Worm (Caenorhabditis elegans) whole organism, young adult: ENCODE data around the gene ZK792.12.

Experiments
- B0336.3 ChIP-seq: fragments of 200-800 bp; sonication (Bioruptor generic); IDR thresholded peaks from 2 replicates; pipeline ENCODE4 v1.3.6; 2022; ENCODE audit warnings: missing genetic modification characterization, missing compliant biosample characterization
- F10E7.11 ChIP-seq: sonication (generic microtip); optimal IDR thresholded peaks from 2 replicates; lab custom pipeline; 2017; ENCODE audit warnings: mild to moderate bottlenecking, missing genetic modification characterization, moderate library complexity, missing compliant biosample characterization
- Y56A3A.18 ChIP-seq: fragments of 200-800 bp; sonication (Bioruptor generic); IDR thresholded peaks from 2 replicates; pipeline ENCODE4 v1.3.6; 2022; ENCODE audit warnings: missing genetic modification reagents, missing genetic modification characterization, missing compliant biosample characterization
- Y79H2A.3 ChIP-seq: fragments of 200-800 bp; sonication (Bioruptor generic); conservative IDR thresholded peaks from 2 replicates; pipeline ENCODE4 v1.3.6; 2022; ENCODE audit warnings: missing genetic modification reagents, missing genetic modification characterization, missing compliant biosample characterization
- Y95B8A.8 ChIP-seq: fragments of 200-800 bp; sonication (Bioruptor generic); IDR thresholded peaks from 2 replicates; pipeline ENCODE4 v1.3.6; 2022; ENCODE audit warnings: missing genetic modification reagents, missing genetic modification characterization, missing compliant biosample characterization
- akir-1 ChIP-seq: fragments of 200-800 bp; sonication (Bioruptor generic); optimal IDR thresholded peaks from 2 replicates; lab custom pipeline; 2018; ENCODE audit warnings: mild to moderate bottlenecking, missing genetic modification characterization, moderate library complexity, missing compliant biosample characterization
- aptf-3 ChIP-seq: fragments of 200-800 bp; sonication (Bioruptor generic); IDR thresholded peaks from 2 replicates; pipeline ENCODE4 v1.3.6; 2022; ENCODE audit warnings: missing genetic modification characterization, missing compliant biosample characterization
- athp-1 ChIP-seq: sonication (generic microtip); optimal IDR thresholded peaks from 2 replicates; lab custom pipeline; 2017; ENCODE audit warnings: mild to moderate bottlenecking, missing genetic modification characterization, missing compliant biosample characterization
- attf-3 ChIP-seq: fragments of 200-800 bp; sonication (Bioruptor generic); conservative IDR thresholded peaks from 2 replicates; pipeline ENCODE4 v1.3.6; 2022; ENCODE audit warnings: missing genetic modification reagents, missing genetic modification characterization, missing compliant biosample characterization
- bed-1 ChIP-seq: fragments of 200-800 bp; sonication (Bioruptor generic); IDR thresholded peaks from 2 replicates; pipeline ENCODE4 v1.3.6; 2022; ENCODE audit warnings: missing genetic modification reagents, missing genetic modification characterization, missing compliant biosample characterization
- ccch-3 ChIP-seq: fragments of 200-800 bp; sonication (Bioruptor generic); optimal IDR thresholded peaks from 2 replicates; lab custom pipeline; 2018; ENCODE audit warnings: mild to moderate bottlenecking, missing genetic modification characterization, missing compliant biosample characterization
- cebp-1 ChIP-seq, 2 experiments: fragments of 200-800 bp in 1 of 2; sonication (Bioruptor generic) in 1 of 2; sonication (generic microtip) in 1 of 2; IDR thresholded peaks in 1 of 2; optimal IDR thresholded peaks in 1 of 2; 2 replicates each; pipeline versions ENCODE4 v1.3.6 to Lab custom; 2017 to 2022; ENCODE audit warnings: missing compliant biosample characterization in 2 of 2, missing genetic modification characterization in 2 of 2, mild to moderate bottlenecking in 1 of 2, missing genetic modification reagents in 1 of 2, moderate library complexity in 1 of 2
- ceh-100 ChIP-seq: fragments of 200-800 bp; sonication (Bioruptor generic); IDR thresholded peaks from 2 replicates; pipeline ENCODE4 v1.3.6; 2022; ENCODE audit warnings: missing genetic modification reagents, missing genetic modification characterization, missing compliant biosample characterization
- ceh-58 ChIP-seq: fragments of 200-800 bp; sonication (Bioruptor generic); IDR thresholded peaks from 2 replicates; pipeline ENCODE4 v1.3.6; 2022; ENCODE audit warnings: missing genetic modification characterization, missing compliant biosample characterization
- die-1 ChIP-seq: sonication (generic microtip); optimal IDR thresholded peaks from 2 replicates; lab custom pipeline; 2016; ENCODE audit warnings: missing genotype, mild to moderate bottlenecking, missing genetic modification characterization, missing compliant biosample characterization
- dpff-1 ChIP-seq: sonication (generic microtip); optimal IDR thresholded peaks from 2 replicates; lab custom pipeline; 2017; ENCODE audit warnings: mild to moderate bottlenecking, missing genetic modification characterization, missing compliant biosample characterization
- ets-4 ChIP-seq: fragments of 200-800 bp; sonication (Bioruptor generic); optimal IDR thresholded peaks from 2 replicates; lab custom pipeline; 2018; ENCODE audit warnings: mild to moderate bottlenecking, missing genetic modification characterization, missing compliant biosample characterization
- him-1 ChIP-seq: sonication (generic microtip); optimal IDR thresholded peaks from 2 replicates; lab custom pipeline; 2016; ENCODE audit warnings: missing genotype, missing genetic modification reagents, missing genetic modification characterization, missing compliant biosample characterization
- hmg-1.2 ChIP-seq: fragments of 200-800 bp; sonication (Bioruptor generic); IDR thresholded peaks from 2 replicates; pipeline ENCODE4 v1.3.6; 2022; ENCODE audit warnings: missing genetic modification reagents, missing genetic modification characterization, missing compliant biosample characterization
- hmg-20 ChIP-seq: fragments of 200-800 bp; sonication (Bioruptor generic); IDR thresholded peaks from 2 replicates; pipeline ENCODE4 v1.3.6; 2022; ENCODE audit warnings: missing genetic modification reagents, missing genetic modification characterization, missing compliant biosample characterization
- hsf-1 ChIP-seq: fragments of 200-800 bp; sonication (Bioruptor generic); IDR thresholded peaks from 2 replicates; pipeline ENCODE4 v1.3.6; 2022; ENCODE audit warnings: missing genetic modification reagents, missing genetic modification characterization, missing compliant biosample characterization
- let-526 ChIP-seq: fragments of 200-800 bp; sonication (Bioruptor generic); IDR thresholded peaks from 2 replicates; pipeline ENCODE4 v1.3.6; 2022; ENCODE audit warnings: missing genetic modification reagents, missing genetic modification characterization, missing compliant biosample characterization
- lin-40 ChIP-seq: sonication (generic microtip); optimal IDR thresholded peaks from 2 replicates; lab custom pipeline; 2016; ENCODE audit warnings: missing genetic modification characterization, mild to moderate bottlenecking, missing compliant biosample characterization, missing genotype, missing genetic modification reagents
- lsy-27 ChIP-seq: sonication (generic microtip); optimal IDR thresholded peaks from 2 replicates; lab custom pipeline; 2017; ENCODE audit warnings: missing genetic modification characterization, mild to moderate bottlenecking, missing compliant biosample characterization, antibody characterized with exemption, missing genotype, borderline replicate concordance; ENCODE audit not compliant: insufficient read depth
- mel-28 ChIP-seq: sonication (generic microtip); optimal IDR thresholded peaks from 2 replicates; lab custom pipeline; 2016; ENCODE audit warnings: borderline replicate concordance, mild to moderate bottlenecking, missing genetic modification characterization, missing compliant biosample characterization
- nhr-179 ChIP-seq: sonication (generic microtip); optimal IDR thresholded peaks from 2 replicates; lab custom pipeline; 2016; ENCODE audit warnings: mild to moderate bottlenecking, missing genetic modification characterization, missing compliant biosample characterization
- nhr-27 ChIP-seq: fragments of 200-800 bp; sonication (Bioruptor generic); optimal IDR thresholded peaks from 2 replicates; lab custom pipeline; 2018; ENCODE audit warnings: mild to moderate bottlenecking, missing genetic modification characterization, moderate library complexity, missing compliant biosample characterization
- nhr-80 ChIP-seq: sonication (generic microtip); optimal IDR thresholded peaks from 2 replicates; lab custom pipeline; 2016; ENCODE audit warnings: missing genetic modification characterization, missing compliant biosample characterization
- snpc-3.4 ChIP-seq: sonication (generic microtip); optimal IDR thresholded peaks from 2 replicates; lab custom pipeline; 2017; ENCODE audit warnings: missing genetic modification characterization, mild to moderate bottlenecking, missing compliant biosample characterization, antibody characterized with exemption, moderate library complexity, missing genotype, missing genetic modification reagents
- somi-1 ChIP-seq: fragments of 200-800 bp; sonication (Bioruptor generic); optimal IDR thresholded peaks from 2 replicates; lab custom pipeline; 2018; ENCODE audit warnings: mild to moderate bottlenecking, missing genetic modification characterization, missing compliant biosample characterization
- tbp1 ChIP-seq: fragments of 200-800 bp; sonication (Bioruptor generic); optimal IDR thresholded peaks from 2 replicates; lab custom pipeline; 2018; ENCODE audit warnings: mild to moderate bottlenecking, missing genetic modification characterization, missing compliant biosample characterization
- unc-130 ChIP-seq: sonication (generic microtip); optimal IDR thresholded peaks from 2 replicates; lab custom pipeline; 2016; ENCODE audit warnings: missing genetic modification reagents, missing genetic modification characterization, missing compliant biosample characterization
- zim-3 ChIP-seq: sonication (generic microtip); optimal IDR thresholded peaks from 2 replicates; lab custom pipeline; 2017; ENCODE audit warnings: mild to moderate bottlenecking, missing genetic modification characterization, moderate library complexity, missing compliant biosample characterization
- ztf-22 ChIP-seq: fragments of 200-800 bp; sonication (Bioruptor generic); optimal IDR thresholded peaks from 2 replicates; lab custom pipeline; 2018; ENCODE audit warnings: mild to moderate bottlenecking, missing genetic modification characterization, moderate library complexity, missing compliant biosample characterization
- ztf-26 ChIP-seq: sonication (generic microtip); optimal IDR thresholded peaks from 2 replicates; lab custom pipeline; 2017; ENCODE audit warnings: missing genetic modification characterization, missing compliant biosample characterization
- ztf-6 ChIP-seq: fragments of 200-800 bp; sonication (Bioruptor generic); IDR thresholded peaks from 2 replicates; pipeline ENCODE4 v1.3.6; 2022; ENCODE audit warnings: missing genetic modification reagents, missing genetic modification characterization, missing compliant biosample characterization

Gene ZK792.12

DNA sequence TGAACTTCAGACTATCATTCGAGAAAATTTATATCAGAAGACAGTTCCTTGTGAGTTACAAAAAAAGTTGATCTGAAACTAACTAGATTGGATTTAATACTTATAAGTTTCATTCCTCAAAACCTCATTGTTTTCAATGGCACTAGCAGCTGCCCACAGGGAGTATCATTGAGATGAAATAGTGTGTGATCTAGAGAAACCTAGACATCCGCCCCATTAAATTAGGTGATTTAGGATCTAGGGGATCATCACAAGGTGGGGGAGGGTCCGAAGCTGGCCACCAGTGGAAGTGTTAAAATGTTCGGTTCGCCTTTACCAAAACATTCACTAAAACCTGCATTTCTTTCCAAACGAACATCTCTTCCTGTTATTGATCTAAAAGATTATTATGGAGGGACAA is 22.8 kb downstream of the ZK792.12 start (continued):
- no peak for TF ChIP-seq him-1 (tag; lab: Kevin White, UChicago)

DNA sequence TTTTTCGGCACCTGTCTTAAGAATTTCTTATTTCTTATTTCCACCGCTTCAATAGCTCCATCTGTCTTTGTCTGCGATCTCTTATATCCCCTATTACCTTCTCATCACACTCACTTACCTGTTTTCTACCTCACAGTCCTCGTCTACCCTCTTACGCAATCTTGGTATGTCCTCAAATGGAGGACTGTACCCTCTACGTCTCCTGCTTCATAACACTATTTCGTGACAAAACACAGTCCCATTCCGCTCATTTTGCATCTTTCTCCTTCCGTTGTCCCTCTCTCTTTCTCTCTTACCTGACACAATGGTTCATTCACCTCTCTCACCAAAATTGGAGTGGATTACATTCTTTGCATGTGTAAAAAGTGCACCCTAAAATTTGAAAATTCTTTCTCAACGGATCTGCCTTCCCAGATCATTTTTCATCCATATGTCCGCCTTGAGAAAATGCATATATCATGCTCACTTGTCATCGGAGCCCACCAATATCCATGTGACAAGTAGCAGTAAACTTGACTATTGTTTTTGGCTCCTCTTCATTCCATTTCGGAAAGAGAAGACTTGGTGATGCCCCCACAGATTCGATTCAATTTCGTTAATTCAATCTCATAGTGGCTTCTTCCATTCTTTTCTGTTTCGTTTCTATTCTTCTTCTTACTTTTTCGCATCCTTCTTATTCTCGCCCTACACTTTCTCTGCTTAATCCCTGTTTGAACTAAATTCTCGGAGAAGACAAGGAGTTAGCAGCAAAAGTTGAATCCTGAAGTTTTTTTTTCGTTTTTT is 23.7 kb downstream of the ZK792.12 start:
- peak; percentile 22; the same call in 1 of the 2 replicates for TF ChIP-seq hmg-1.2
- TF ChIP-seq athp-1 (tag; lab: Kevin White, UChicago): no peak

DNA sequence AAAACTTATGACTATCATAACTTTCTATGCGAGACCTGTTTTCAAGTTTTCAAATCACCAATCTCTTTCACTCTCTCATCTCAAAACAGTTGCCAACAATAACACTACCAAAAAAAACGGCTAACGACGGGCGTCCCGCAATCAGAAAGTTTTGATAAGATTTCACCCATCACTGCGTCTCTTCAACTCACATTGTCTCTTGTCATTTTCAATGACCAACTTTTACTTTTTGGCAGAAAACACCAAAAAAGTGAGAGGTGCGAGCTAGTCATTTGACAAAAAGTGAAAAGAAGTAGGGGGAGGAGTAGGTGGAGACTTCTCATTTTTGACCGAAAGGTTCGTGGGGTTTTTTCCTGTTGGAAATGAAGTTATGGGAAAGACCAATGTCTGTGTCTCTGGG is 25.1 kb downstream of the ZK792.12 start:
- TF ChIP-seq let-526 (GFP tag; lab: Robert Waterston, UW) (no peak), hmg-20 (GFP tag; lab: Robert Waterston, UW) (no peak), tbp1 (GFP tag; lab: Kevin White, UChicago) (no peak), ztf-22 (GFP tag; lab: Kevin White, UChicago) (no peak), nhr-179 (no peak), unc-130 (GFP tag; lab: Kevin White, UChicago) (no peak), somi-1 (GFP tag; lab: Kevin White, UChicago) (peak; percentile 37), cebp-1 (GFP tag; IDR thresholded peaks at IDR 0.05; lab: Robert Waterston, UW) (no peak), cebp-1 (tag; optimal IDR thresholded peaks at IDR 0.05; lab: Kevin White, UChicago) (no peak), dpff-1 (tag; lab: Kevin White, UChicago) (no peak), zim-3 (tag; lab: Kevin White, UChicago) (no peak), ceh-58 (GFP tag; lab: Robert Waterston, UW) (no peak), ztf-26 (tag; lab: Kevin White, UChicago) (peak; percentile 38), F10E7.11 (no peak), hmg-1.2 (peak; percentile 49; the same call in 1 of the 2 replicates), aptf-3 (no peak), ztf-6 (no peak), hsf-1 (GFP tag; lab: Robert Waterston, UW) (no peak), lin-40 (tag; lab: Kevin White, UChicago) (no peak), Y95B8A.8 (GFP tag; lab: Robert Waterston, UW) (no peak), nhr-27 (no peak), bed-1 (GFP tag; lab: Robert Waterston, UW) (no peak), ccch-3 (no peak), ets-4 (GFP tag; lab: Kevin White, UChicago) (no peak)

DNA sequence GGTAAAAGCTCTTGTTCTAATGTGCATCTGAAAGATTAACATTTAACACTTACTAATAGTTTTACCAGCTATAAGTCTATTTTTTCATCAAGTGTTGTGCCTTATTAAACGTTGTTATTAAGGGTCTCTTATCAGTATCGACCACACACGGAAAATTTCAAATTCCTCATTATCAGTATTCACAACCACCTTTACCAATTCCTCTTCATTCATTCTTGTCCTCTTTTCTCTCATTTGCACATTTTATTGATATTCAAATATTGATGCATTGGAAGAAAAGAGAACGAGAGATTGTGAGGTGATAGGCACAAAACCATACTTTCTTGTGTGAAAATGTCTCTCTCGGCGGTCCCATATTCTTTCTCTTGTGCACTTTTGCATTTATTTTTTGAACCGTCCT is 28.3 kb downstream of the ZK792.12 start:
- TF ChIP-seq nhr-80 (tag; lab: Kevin White, UChicago): peak; percentile 54
- no peak for TF ChIP-seq aptf-3

DNA sequence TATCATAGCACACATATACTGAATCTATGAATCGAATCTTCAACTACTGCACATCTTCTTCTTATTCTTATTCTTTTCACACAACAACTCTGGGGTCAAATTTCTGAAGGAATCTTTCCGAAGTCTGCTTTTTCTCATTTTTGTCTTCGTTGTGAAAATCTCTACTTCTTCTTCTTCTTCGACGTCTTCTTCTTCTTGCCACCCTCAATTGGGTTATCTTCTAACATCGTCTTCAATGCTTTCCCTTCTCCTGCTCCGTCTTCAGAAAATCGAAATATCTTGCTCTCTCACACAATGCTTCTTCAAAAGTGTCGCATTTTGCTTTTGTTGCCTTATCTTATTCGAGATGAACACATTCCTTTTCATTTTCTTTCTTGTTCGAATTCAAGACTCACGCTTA is 29.7 kb downstream of the ZK792.12 start:
- no peak for TF ChIP-seq lsy-27 (tag; lab: Kevin White, UChicago)
- no peak for TF ChIP-seq snpc-3.4 (tag; lab: Kevin White, UChicago)
- TF ChIP-seq aptf-3: no peak
- no peak for TF ChIP-seq hmg-20 (GFP tag; lab: Robert Waterston, UW)
- TF ChIP-seq Y95B8A.8 (GFP tag; lab: Robert Waterston, UW): no peak
- TF ChIP-seq mel-28 (tag; lab: Kevin White, UChicago): no peak
- TF ChIP-seq Y79H2A.3 (GFP tag; lab: Robert Waterston, UW): no peak
- TF ChIP-seq die-1 (tag; lab: Kevin White, UChicago): no peak
- no peak for TF ChIP-seq B0336.3 (GFP tag; lab: Robert Waterston, UW)
- no peak for TF ChIP-seq akir-1 (GFP tag; lab: Kevin White, UChicago)
- no peak for TF ChIP-seq attf-3 (GFP tag; lab: Robert Waterston, UW)
- TF ChIP-seq Y56A3A.18 (GFP tag; lab: Robert Waterston, UW): no peak
- TF ChIP-seq ceh-100 (GFP tag; lab: Robert Waterston, UW): no peak
